Worm (Caenorhabditis elegans): ENCODE results near the gene C09B9.85.

Gene C09B9.85

DNA sequence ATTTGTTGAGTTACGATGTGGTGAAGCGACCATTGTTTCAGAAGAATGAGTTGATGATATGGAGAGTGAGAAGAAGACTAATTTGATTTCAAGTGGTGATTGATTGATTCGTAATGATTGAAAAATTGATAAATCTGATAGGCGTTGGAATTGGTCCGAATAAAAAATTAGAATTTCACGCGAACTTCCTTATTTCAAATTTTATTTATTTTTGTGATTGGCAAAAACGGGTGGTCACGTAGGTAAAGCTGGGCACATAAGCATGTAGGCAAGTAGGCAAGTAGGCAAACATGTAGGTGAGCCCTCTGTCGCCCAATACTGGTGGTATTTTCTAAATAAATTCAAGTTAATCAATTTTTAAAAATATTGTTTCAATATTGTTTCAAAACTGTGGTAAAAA, 7.7 kb upstream of the C09B9.85 start, which contains the start of gene C09B9.4:
Gene C09B9.4 (minus strand): TSS at position 101 of the 400 bp plus-strand sequence.
- TF ChIP-seq zim-3 (tag; optimal IDR thresholded peaks at IDR 0.05) = no peak
- no peak for TF ChIP-seq attf-6 (GFP tag; IDR thresholded peaks at IDR 0.05)
- no peak for TF ChIP-seq pbrm-1 (GFP tag; IDR thresholded peaks at IDR 0.05)
- no peak for TF ChIP-seq madf-6 (GFP tag; IDR thresholded peaks at IDR 0.05)
- no peak for TF ChIP-seq D2030.7 (GFP tag; IDR thresholded peaks at IDR 0.05)
- no peak for TF ChIP-seq let-526 (GFP tag; IDR thresholded peaks at IDR 0.05)
- no peak for TF ChIP-seq nhr-80 (tag; optimal IDR thresholded peaks at IDR 0.05)
- TF ChIP-seq ama-1 (optimal IDR thresholded peaks at IDR 0.05) = no peak
- TF ChIP-seq ama-1 (GFP tag; optimal IDR thresholded peaks at IDR 0.05) = no peak
- TF ChIP-seq hlh-12 (tag; optimal IDR thresholded peaks at IDR 0.05) = no peak
- no peak for TF ChIP-seq egl-44 (GFP tag; IDR thresholded peaks at IDR 0.05)
- TF ChIP-seq mxl-1 (tag; optimal IDR thresholded peaks at IDR 0.05) = no peak
- TF ChIP-seq B0336.3 (GFP tag; IDR thresholded peaks at IDR 0.05) = no peak
- TF ChIP-seq lsl-1 (GFP tag; optimal IDR thresholded peaks at IDR 0.05) = no peak
- TF ChIP-seq madf-3 (GFP tag; IDR thresholded peaks at IDR 0.05) = no peak
- no peak for TF ChIP-seq attf-3 (GFP tag; conservative IDR thresholded peaks at IDR 0.05)
- TF ChIP-seq snpc-1.3 (tag; optimal IDR thresholded peaks at IDR 0.05; ENCODE audit: insufficient read depth) = no peak
- TF ChIP-seq bed-2 (GFP tag; IDR thresholded peaks at IDR 0.05) = no peak

DNA sequence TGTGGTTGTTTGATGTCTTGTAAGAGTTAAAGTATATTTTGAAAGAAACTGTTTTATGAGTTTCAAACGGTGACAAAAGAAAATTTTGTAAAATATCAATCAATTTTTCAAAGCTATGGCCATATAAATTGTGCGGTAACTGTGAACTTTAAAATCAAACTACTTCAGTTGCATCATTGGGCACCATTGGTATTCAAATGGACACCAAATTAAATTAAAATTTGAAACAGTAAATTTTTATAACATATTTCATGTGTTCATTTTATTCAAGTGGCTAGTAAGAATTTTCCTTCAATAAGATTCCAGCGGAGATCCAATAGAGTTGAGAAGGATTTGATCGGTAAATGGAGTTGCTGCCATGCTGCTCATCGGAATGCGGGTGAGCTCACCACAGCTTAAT, 5.8 kb upstream of the C09B9.85 start:
- TF ChIP-seq ztf-25 (GFP tag; IDR thresholded peaks at IDR 0.05) (no peak), F55B11.4 (tag; optimal IDR thresholded peaks at IDR 0.05; ENCODE audit: borderline replicate concordance, insufficient read depth) (no peak), somi-1 (GFP tag; optimal IDR thresholded peaks at IDR 0.05) (no peak), Y53F4B.3 (GFP tag; IDR thresholded peaks at IDR 0.05) (no peak), nhr-27 (tag; optimal IDR thresholded peaks at IDR 0.05) (no peak), mes-4 (tag; optimal IDR thresholded peaks at IDR 0.05) (no peak), nfyb-1 (GFP tag; IDR thresholded peaks at IDR 0.05) (no peak), B0035.1 (tag; optimal IDR thresholded peaks at IDR 0.05) (no peak), die-1 (tag; optimal IDR thresholded peaks at IDR 0.05) (no peak), hsf-1 (GFP tag; IDR thresholded peaks at IDR 0.05) (no peak), xnd-1 (tag; optimal IDR thresholded peaks at IDR 0.05) (no peak), nhr-90 (tag; optimal IDR thresholded peaks at IDR 0.05) (no peak), tbx-9 (tag; optimal IDR thresholded peaks at IDR 0.05; ENCODE audit: borderline replicate concordance) (no peak), Y95B8A.8 (GFP tag; IDR thresholded peaks at IDR 0.05) (no peak)

- TF ChIP-seq F52B5.7 (tag; optimal IDR thresholded peaks at IDR 0.05) = no peak
- no peak for TF ChIP-seq ztf-25 (GFP tag; IDR thresholded peaks at IDR 0.05)
- TF ChIP-seq nhr-120 (GFP tag; IDR thresholded peaks at IDR 0.05) = no peak
- no peak for TF ChIP-seq dox-1 (GFP tag; IDR thresholded peaks at IDR 0.05)
- TF ChIP-seq snpc-3.4 (tag; optimal IDR thresholded peaks at IDR 0.05) = no peak
- no peak for TF ChIP-seq F23B12.7 (tag; optimal IDR thresholded peaks at IDR 0.05; ENCODE audit: insufficient read depth)
- no peak for TF ChIP-seq attf-6 (GFP tag; IDR thresholded peaks at IDR 0.05)
- no peak for TF ChIP-seq egrh-3 (GFP tag; IDR thresholded peaks at IDR 0.05)
- TF ChIP-seq ztf-6 (GFP tag; IDR thresholded peaks at IDR 0.05) = no peak
- no peak for TF ChIP-seq bed-2 (GFP tag; IDR thresholded peaks at IDR 0.05)
- no peak for TF ChIP-seq ceh-91 (GFP tag; IDR thresholded peaks at IDR 0.05)
Measured at ce11 chrIV:5028978-5029377, 3.4 kb upstream of the C09B9.85 start, which contains the start of the genes best-6 and C09B9.2. TSS of gene best-6 (minus strand) at chrIV:5029078. TSS of gene C09B9.2 (plus strand) at chrIV:5029291.

All from whole organism, young adult.